Worm (Caenorhabditis elegans) whole organism, L1 larva: ENCODE measurements around the gene F26F4.9.

Experiments used
- C16A3.4 ChIP-seq: fragments of 150-350 bp; optimal IDR thresholded peaks from 2 replicates; lab custom pipeline; 2014; ENCODE audit warnings: missing biosample characterization, missing genetic modification characterization
- C34B4.2 ChIP-seq: sonication (generic microtip); optimal IDR thresholded peaks from 2 replicates; lab custom pipeline; 2017; ENCODE audit warnings: mild to moderate bottlenecking, missing genetic modification characterization, missing compliant biosample characterization
- F16B12.6 ChIP-seq: fragments of 150-350 bp; optimal IDR thresholded peaks from 2 replicates; lab custom pipeline; 2014; ENCODE audit warnings: missing biosample characterization, missing genetic modification characterization
- Y116A8C.19 ChIP-seq: sonication (generic microtip); optimal IDR thresholded peaks from 2 replicates; lab custom pipeline; 2016; ENCODE audit warnings: missing compliant biosample characterization, missing genetic modification characterization, borderline replicate concordance
- aha-1 ChIP-seq: fragments of 150-350 bp; optimal IDR thresholded peaks from 2 replicates; lab custom pipeline; 2014; ENCODE audit warnings: missing biosample characterization, missing genetic modification characterization
- alr-1 ChIP-seq: fragments of 200-800 bp; sonication (Bioruptor generic); optimal IDR thresholded peaks from 2 replicates; lab custom pipeline; 2018; ENCODE audit warnings: borderline replicate concordance, mild to moderate bottlenecking, missing genetic modification characterization, missing compliant biosample characterization
- ama-1 ChIP-seq: fragments of 150-350 bp; optimal IDR thresholded peaks from 2 replicates; lab custom pipeline; 2014
- blmp-1 ChIP-seq: fragments of 150-350 bp; optimal IDR thresholded peaks from 2 replicates; lab custom pipeline; 2014; ENCODE audit warnings: missing biosample characterization, missing genetic modification characterization
- ceh-8 ChIP-seq: fragments of 200-800 bp; sonication (Bioruptor generic); optimal IDR thresholded peaks from 2 replicates; lab custom pipeline; 2018; ENCODE audit warnings: mild to moderate bottlenecking, missing genetic modification characterization, moderate library complexity, missing compliant biosample characterization
- ceh-82 ChIP-seq, 3 experiments: fragments of 150-350 bp in 1 of 3; sonication (generic microtip) in 2 of 3; optimal IDR thresholded peaks; 2 replicates each; lab custom pipeline; 2014 to 2017; ENCODE audit warnings: missing biosample characterization in 3 of 3, missing genetic modification characterization in 3 of 3
- dpl-1 ChIP-seq, 3 experiments: fragments of 150-350 bp in 2 of 3; sonication (generic microtip) in 1 of 3; optimal IDR thresholded peaks; 2 replicates each; lab custom pipeline; 2014 to 2017; ENCODE audit warnings: missing biosample characterization in 3 of 3, missing genetic modification characterization in 3 of 3, missing genetic modification reagents in 3 of 3
- efl-1 ChIP-seq, 4 experiments: fragments of 150-350 bp; optimal IDR thresholded peaks in 3 of 4; peaks in 1 of 4; 1 replicate in 1 of 4; 2 replicates in 3 of 4; lab custom pipeline; 2014; ENCODE audit warnings: missing biosample characterization in 2 of 4, missing genetic modification characterization in 2 of 4, missing genetic modification reagents in 2 of 4
- fkh-10 ChIP-seq: sonication (generic microtip); optimal IDR thresholded peaks from 2 replicates; lab custom pipeline; 2017; ENCODE audit warnings: missing biosample characterization, missing genetic modification reagents, missing genetic modification characterization
- fkh-4 ChIP-seq: sonication (generic microtip); optimal IDR thresholded peaks from 2 replicates; lab custom pipeline; 2016; ENCODE audit warnings: missing compliant biosample characterization, missing genetic modification characterization, borderline replicate concordance
- fkh-8 ChIP-seq: sonication (generic microtip); optimal IDR thresholded peaks from 2 replicates; lab custom pipeline; 2016; ENCODE audit warnings: mild to moderate bottlenecking, missing genetic modification characterization, missing compliant biosample characterization
- irx-1 ChIP-seq: sonication (generic microtip); optimal IDR thresholded peaks from 2 replicates; lab custom pipeline; 2016; ENCODE audit warnings: missing genetic modification characterization, missing compliant biosample characterization
- isw-1 ChIP-seq: fragments of 200-800 bp; sonication (Bioruptor generic); IDR thresholded peaks from 2 replicates; pipeline ENCODE4 v1.3.6; 2022; ENCODE audit warnings: missing genetic modification characterization, missing compliant biosample characterization
- jun-1 ChIP-seq: fragments of 150-350 bp; optimal IDR thresholded peaks from 2 replicates; lab custom pipeline; 2014; ENCODE audit warnings: missing biosample characterization, missing genetic modification reagents, missing genetic modification characterization
- lin-13 ChIP-seq: fragments of 150-350 bp; optimal IDR thresholded peaks from 2 replicates; lab custom pipeline; 2014; ENCODE audit warnings: missing biosample characterization, missing genetic modification reagents, missing genetic modification characterization
- lin-14 ChIP-seq: fragments of 200-800 bp; sonication (Bioruptor generic); optimal IDR thresholded peaks from 2 replicates; lab custom pipeline; 2018; ENCODE audit warnings: mild to moderate bottlenecking, missing genetic modification characterization, moderate library complexity, missing compliant biosample characterization
- lin-15B ChIP-seq: fragments of 150-350 bp; sonication (generic microtip); optimal IDR thresholded peaks from 3 replicates; lab custom pipeline; 2014; ENCODE audit warnings: missing biosample characterization, missing genetic modification characterization
- lin-35 ChIP-seq, 2 experiments: fragments of 150-350 bp; optimal IDR thresholded peaks; 2 replicates each; lab custom pipeline; 2014; ENCODE audit warnings: missing biosample characterization in 2 of 2, missing genetic modification characterization in 2 of 2, missing genetic modification reagents in 2 of 2
- lin-39 ChIP-seq: fragments of 150-350 bp; optimal IDR thresholded peaks from 2 replicates; lab custom pipeline; 2014; ENCODE audit warnings: missing biosample characterization, missing genetic modification reagents, missing genetic modification characterization
- lir-3 ChIP-seq: sonication (generic microtip); optimal IDR thresholded peaks from 2 replicates; lab custom pipeline; 2016; ENCODE audit warnings: mild to moderate bottlenecking, missing genetic modification characterization, moderate library complexity, missing compliant biosample characterization; ENCODE audit not compliant: poor library complexity
- mab-9 ChIP-seq: fragments of 200-800 bp; sonication (Bioruptor generic); IDR thresholded peaks from 2 replicates; pipeline ENCODE4 v1.3.6; 2022; ENCODE audit warnings: missing genetic modification reagents, missing genetic modification characterization, missing compliant biosample characterization
- nhr-19 ChIP-seq: fragments of 200-800 bp; sonication (Bioruptor generic); conservative IDR thresholded peaks from 2 replicates; pipeline ENCODE4 v1.3.6; 2022; ENCODE audit warnings: missing genetic modification characterization, missing compliant biosample characterization
- nhr-20 ChIP-seq: sonication (generic microtip); optimal IDR thresholded peaks from 2 replicates; lab custom pipeline; 2016; ENCODE audit warnings: mild to moderate bottlenecking, missing genetic modification characterization, missing compliant biosample characterization
- nhr-28 ChIP-seq: fragments of 150-350 bp; optimal IDR thresholded peaks from 2 replicates; lab custom pipeline; 2014; ENCODE audit warnings: missing biosample characterization, missing genetic modification characterization
- nhr-47 ChIP-seq: sonication (generic microtip); optimal IDR thresholded peaks from 2 replicates; lab custom pipeline; 2016; ENCODE audit warnings: mild to moderate bottlenecking, missing genetic modification characterization, moderate library complexity, missing compliant biosample characterization
- nhr-85 ChIP-seq: sonication (generic microtip); peaks from one replicate; lab custom pipeline; 2016; ENCODE audit warnings: missing genetic modification characterization, inconsistent platforms, missing compliant biosample characterization
- pag-3 ChIP-seq: sonication (generic microtip); optimal IDR thresholded peaks from 2 replicates; lab custom pipeline; 2017; ENCODE audit warnings: missing genetic modification characterization, mild to moderate bottlenecking, missing compliant biosample characterization, antibody characterized with exemption, borderline replicate concordance; ENCODE audit not compliant: insufficient read depth
- pqm-1 ChIP-seq: sonication (generic microtip); optimal IDR thresholded peaks from 3 replicates; lab custom pipeline; 2017; ENCODE audit warnings: missing biosample characterization, missing genetic modification characterization
- rnt-1 ChIP-seq: sonication (generic microtip); optimal IDR thresholded peaks from 2 replicates; lab custom pipeline; 2016; ENCODE audit warnings: mild to moderate bottlenecking, missing genetic modification characterization, moderate library complexity, missing compliant biosample characterization
- skn-1 ChIP-seq: fragments of 150-350 bp; optimal IDR thresholded peaks from 2 replicates; lab custom pipeline; 2014; ENCODE audit warnings: missing biosample characterization, missing genetic modification characterization
- snpc-4 ChIP-seq: fragments of 150-350 bp; optimal IDR thresholded peaks from 2 replicates; lab custom pipeline; 2014; ENCODE audit warnings: missing biosample characterization, missing genetic modification characterization
- sup-37 ChIP-seq: fragments of 200-800 bp; sonication (Bioruptor generic); optimal IDR thresholded peaks from 2 replicates; lab custom pipeline; 2018; ENCODE audit warnings: mild to moderate bottlenecking, missing genetic modification characterization, missing compliant biosample characterization
- tbx-2 ChIP-seq: sonication (generic microtip); optimal IDR thresholded peaks from 2 replicates; lab custom pipeline; 2016; ENCODE audit warnings: missing genetic modification characterization, missing compliant biosample characterization
- tlp-1 ChIP-seq: fragments of 150-350 bp; optimal IDR thresholded peaks from 2 replicates; lab custom pipeline; 2014; ENCODE audit warnings: missing biosample characterization, missing genetic modification characterization
- unc-30 ChIP-seq: sonication (generic microtip); optimal IDR thresholded peaks from 2 replicates; lab custom pipeline; 2017; ENCODE audit warnings: missing biosample characterization, missing genetic modification characterization
- unc-62 ChIP-seq: fragments of 150-350 bp; optimal IDR thresholded peaks from 2 replicates; lab custom pipeline; 2014; ENCODE audit warnings: missing biosample characterization, missing genetic modification reagents, missing genetic modification characterization
- vab-15 ChIP-seq: sonication (generic microtip); optimal IDR thresholded peaks from 2 replicates; lab custom pipeline; 2017; ENCODE audit warnings: missing genotype, mild to moderate bottlenecking, missing genetic modification characterization, missing compliant biosample characterization
- xbp-1 ChIP-seq: sonication (generic microtip); optimal IDR thresholded peaks from 2 replicates; lab custom pipeline; 2016; ENCODE audit warnings: missing genetic modification characterization, missing compliant biosample characterization
- ztf-11 ChIP-seq, 2 experiments: sonication (generic microtip); optimal IDR thresholded peaks; 2 replicates each; lab custom pipeline; 2016 to 2017; ENCODE audit warnings: missing genetic modification characterization in 2 of 2, missing biosample characterization in 1 of 2, missing compliant biosample characterization in 1 of 2

The F26F4.9 gene

ce11 chrIII:4905405-4905804 is 6.9 kb downstream of the F26F4.9 start, which contains the start of gene F26F4.8 (continued):
- TF ChIP-seq fkh-4, result peak; percentile 88
- TF ChIP-seq nhr-28 (tag; lab: Kevin White, UChicago), result no peak
- TF ChIP-seq F16B12.6 (tag; lab: Kevin White, UChicago), result no peak
- peak; percentile 5 for TF ChIP-seq Y116A8C.19 (tag; lab: Kevin White, UChicago)
- TF ChIP-seq nhr-85 (tag; lab: Kevin White, UChicago), result peak; percentile 69
- TF ChIP-seq C16A3.4 (tag; lab: Kevin White, UChicago), result no peak
- peak; percentile 57 for TF ChIP-seq fkh-8 (tag; lab: Kevin White, UChicago)
- no peak for TF ChIP-seq unc-30 (tag; lab: Kevin White, UChicago)
- no peak for TF ChIP-seq ama-1
- TF ChIP-seq pqm-1 (tag; lab: Kevin White, UChicago), result no peak
- TF ChIP-seq mab-9, result no peak
- no peak for TF ChIP-seq sup-37 (GFP tag; lab: Kevin White, UChicago)
- TF ChIP-seq lin-14 (GFP tag; lab: Kevin White, UChicago), result peak; percentile 64
- no peak for TF ChIP-seq ceh-8
- TF ChIP-seq unc-62 (GFP tag; lab: Kevin White, UChicago), result no peak
- TF ChIP-seq tbx-2 (tag; lab: Kevin White, UChicago), result peak; percentile 70
- peak; percentile 66 for TF ChIP-seq nhr-47 (tag; lab: Kevin White, UChicago)
- TF ChIP-seq alr-1 (tag; lab: Kevin White, UChicago), result no peak
- no peak for TF ChIP-seq C34B4.2
- no peak for TF ChIP-seq vab-15 (tag; lab: Kevin White, UChicago)
- peak; percentile 46 for TF ChIP-seq nhr-20 (tag; lab: Kevin White, UChicago)
- TF ChIP-seq snpc-4 (tag; lab: Kevin White, UChicago), result peak; percentile 16
- no peak for TF ChIP-seq fkh-10 (GFP tag; lab: Kevin White, UChicago)
- TF ChIP-seq isw-1 (GFP tag; lab: Robert Waterston, UW), result peak; percentile 37
- peak; percentile 52 to 84 (median 73) for TF ChIP-seq dpl-1 (GFP tag; optimal IDR thresholded peaks at IDR 0.05; lab: Kevin White, UChicago)
- TF ChIP-seq ztf-11 (tag; optimal IDR thresholded peaks at IDR 0.05; lab: Kevin White, UChicago), result peak in 1 of 2 experiments; percentile 68
- TF ChIP-seq skn-1 (tag; lab: Kevin White, UChicago), result no peak
- TF ChIP-seq ceh-82 (tag; optimal IDR thresholded peaks at IDR 0.05; lab: Kevin White, UChicago), result no peak
- TF ChIP-seq rnt-1, result peak; percentile 59
- no peak for TF ChIP-seq lin-13 (GFP tag; lab: Kevin White, UChicago)
- peak; percentile 73 for TF ChIP-seq pag-3 (tag; lab: Kevin White, UChicago)
- TF ChIP-seq nhr-19 (GFP tag; lab: Robert Waterston, UW), result no peak
- peak; percentile 82 for TF ChIP-seq lir-3 (tag; lab: Kevin White, UChicago)
- peak; percentile 61 to 76 for TF ChIP-seq efl-1 (optimal IDR thresholded peaks at IDR 0.05; lab: Kevin White, UChicago)
- TF ChIP-seq efl-1 (GFP tag; optimal IDR thresholded peaks at IDR 0.05 in 1 of 2; lab: Kevin White, UChicago), result peak; percentile 84 to 98
- no peak for TF ChIP-seq blmp-1 (tag; lab: Kevin White, UChicago)
- TF ChIP-seq, all 84 proteins: peak for 33

- TF ChIP-seq lin-35 (GFP tag; optimal IDR thresholded peaks at IDR 0.05; lab: Kevin White, UChicago) (no peak), lin-15B (tag; lab: Kevin White, UChicago) (no peak), xbp-1 (tag; lab: Kevin White, UChicago) (no peak), lin-39 (tag; lab: Kevin White, UChicago) (no peak), fkh-4 (no peak), ztf-11 (tag; optimal IDR thresholded peaks at IDR 0.05; lab: Kevin White, UChicago) (no peak), tlp-1 (no peak), aha-1 (no peak), irx-1 (tag; lab: Kevin White, UChicago) (no peak), jun-1 (tag; lab: Kevin White, UChicago) (no peak), nhr-28 (tag; lab: Kevin White, UChicago) (no peak), nhr-85 (tag; lab: Kevin White, UChicago) (no peak), sup-37 (GFP tag; lab: Kevin White, UChicago) (no peak)
These were observed 8.5 kb downstream of the F26F4.9 start, which contains the start of gene kbp-2 for ce11 chrIII:4903784-4904183. TSS of gene kbp-2 (minus strand) at chrIII:4903884.
